Fruit fly (Drosophila melanogaster) whole organism, wandering third instar larva: ENCODE results near the gene RpL40.

Experiments
- Abd-B ChIP-seq: fragments of >200 bp; optimal IDR thresholded peaks from 2 replicates; lab custom pipeline; 2017; ENCODE audit warnings: missing biosample characterization, missing genetic modification characterization
- CG9705 ChIP-seq: fragments of 200-800 bp; sonication (Bioruptor generic); optimal IDR thresholded peaks from 2 replicates; lab custom pipeline; 2018; ENCODE audit warnings: missing biosample characterization, mild to moderate bottlenecking, missing genetic modification characterization
- HLH106 ChIP-seq: fragments of 200-800 bp; optimal IDR thresholded peaks from 3 replicates; lab custom pipeline; 2019; ENCODE audit warnings: missing biosample characterization, mild to moderate bottlenecking, missing genetic modification characterization, moderate library complexity
- Hr78 ChIP-seq: fragments of >200 bp; optimal IDR thresholded peaks from 2 replicates; lab custom pipeline; 2017; ENCODE audit warnings: missing biosample characterization, missing genetic modification characterization
- Jra ChIP-seq: sonication (Bioruptor generic); optimal IDR thresholded peaks from 2 replicates; lab custom pipeline; 2016; ENCODE audit warnings: missing biosample characterization, missing genetic modification characterization
- Myc ChIP-seq: fragments of >200 bp; optimal IDR thresholded peaks from 2 replicates; lab custom pipeline; 2017
- N ChIP-seq: fragments of >200 bp; optimal IDR thresholded peaks from 2 replicates; lab custom pipeline; 2018; ENCODE audit warnings: missing biosample characterization, missing external identifiers, missing genetic modification characterization
- OdsH ChIP-seq: fragments of 200-800 bp; sonication (Bioruptor generic); optimal IDR thresholded peaks from 2 replicates; lab custom pipeline; 2016; ENCODE audit warnings: missing biosample characterization, mild to moderate bottlenecking, missing genetic modification characterization
- Sp1 ChIP-seq: fragments of 200-800 bp; sonication (Bioruptor generic); optimal IDR thresholded peaks from 3 replicates; lab custom pipeline; 2019; ENCODE audit warnings: missing biosample characterization, mild to moderate bottlenecking, missing genetic modification characterization, moderate library complexity
- brk ChIP-seq: fragments of 200-800 bp; sonication (Bioruptor generic); optimal IDR thresholded peaks from 2 replicates; lab custom pipeline; 2016; ENCODE audit warnings: missing biosample characterization, mild to moderate bottlenecking, missing genetic modification characterization
- dl ChIP-seq, 2 experiments: fragments of 175-275, 200-275 bp in 1 of 2; fragments of 200-275 bp in 1 of 2; sonication (Bioruptor generic); optimal IDR thresholded peaks; lab custom pipeline; 2018; ENCODE audit warnings: mild to moderate bottlenecking in 2 of 2, missing biosample characterization in 2 of 2, missing genetic modification characterization in 2 of 2, moderate library complexity in 2 of 2; ENCODE audit not compliant: partially characterized antibody in 2 of 2, insufficient read depth in 1 of 2
- ey ChIP-seq: fragments of 200-800 bp; sonication (Bioruptor generic); optimal IDR thresholded peaks from 2 replicates; lab custom pipeline; 2016; ENCODE audit warnings: missing biosample characterization, missing genetic modification characterization
- jim ChIP-seq: fragments of 175-275, 200-325 bp; sonication (Bioruptor generic); optimal IDR thresholded peaks from 2 replicates; lab custom pipeline; 2016; ENCODE audit warnings: missing biosample characterization, mild to moderate bottlenecking, missing genetic modification characterization
- pan ChIP-seq: fragments of >200 bp; optimal IDR thresholded peaks from 2 replicates; lab custom pipeline; 2017
- rgr ChIP-seq: fragments of 200-800 bp; sonication (Bioruptor generic); optimal IDR thresholded peaks from 3 replicates; lab custom pipeline; 2016; ENCODE audit warnings: missing biosample characterization, mild to moderate bottlenecking, missing genetic modification characterization
- sv ChIP-seq: fragments of 200-800 bp; sonication (Bioruptor generic); optimal IDR thresholded peaks from 3 replicates; lab custom pipeline; 2016; ENCODE audit warnings: missing biosample characterization, missing genetic modification characterization

RpL40 gene

dm6 chr2L:4248314-4248713, 20.8 kb downstream of the RpL40 start:
- TF ChIP-seq Myc (lab: Kevin White, UChicago) (no peak), Abd-B (GFP tag; lab: Kevin White, UChicago) (no peak)

dm6 chr2L:4252832-4253473, 25.5 kb downstream of the RpL40 start:
- no peak for TF ChIP-seq Sp1

- TF ChIP-seq OdsH (GFP tag; lab: Kevin White, UChicago) (no peak), HLH106 (tag; lab: Kevin White, UChicago) (no peak), jim (GFP tag; lab: Kevin White, UChicago) (no peak), dl (GFP tag; optimal IDR thresholded peaks at IDR 0.05; lab: Kevin White, UChicago; ENCODE audit: insufficient read depth in 1 of 2, partially characterized antibody in 2 of 2) (no peak), sv (GFP tag; lab: Kevin White, UChicago) (no peak), Jra (GFP tag; lab: Kevin White, UChicago) (no peak), Myc (lab: Kevin White, UChicago) (no peak), Hr78 (GFP tag; lab: Kevin White, UChicago) (no peak), ey (no peak)
Observed at dm6 chr2L:4254945-4255344, 27.4 kb downstream of the RpL40 start.

- TF ChIP-seq Myc (lab: Kevin White, UChicago) (no peak), brk (GFP tag; lab: Kevin White, UChicago) (no peak), CG9705 (GFP tag; lab: Kevin White, UChicago) (no peak), rgr (GFP tag; lab: Kevin White, UChicago) (no peak), dl (GFP tag; optimal IDR thresholded peaks at IDR 0.05; lab: Kevin White, UChicago; ENCODE audit: insufficient read depth in 1 of 2, partially characterized antibody in 2 of 2) (no peak), pan (lab: Kevin White, UChicago) (no peak), N (GFP tag; lab: Kevin White, UChicago) (no peak)
Observed at dm6 chr2L:4257272-4257671, 29.8 kb downstream of the RpL40 start, which contains the start of gene CG15425. Gene CG15425, plus strand, starts transcription at chr2L:4257572.
